Worm (Caenorhabditis elegans) whole organism, early embryonic: ENCODE measurements around the gene vps-26.

ENCODE experiments used
- ceh-36 ChIP-seq: sonication (generic microtip); optimal IDR thresholded peaks from 2 replicates; lab custom pipeline; 2016; ENCODE audit warnings: missing genetic modification characterization, inconsistent platforms, missing compliant biosample characterization
- hnd-1 ChIP-seq: sonication (generic microtip); optimal IDR thresholded peaks from 2 replicates; lab custom pipeline; 2016; ENCODE audit warnings: missing genetic modification characterization, missing compliant biosample characterization
- pes-1 ChIP-seq: fragments of 200-800 bp; sonication (Bioruptor generic); IDR thresholded peaks from 2 replicates; pipeline ENCODE4 v1.3.6; 2022; ENCODE audit warnings: missing genetic modification reagents, missing genetic modification characterization, missing compliant biosample characterization
- sea-1 ChIP-seq: fragments of 200-800 bp; sonication (Bioruptor generic); conservative IDR thresholded peaks from 2 replicates; pipeline ENCODE4 v1.3.6; 2022; ENCODE audit warnings: missing genetic modification characterization, missing compliant biosample characterization

DNA sequence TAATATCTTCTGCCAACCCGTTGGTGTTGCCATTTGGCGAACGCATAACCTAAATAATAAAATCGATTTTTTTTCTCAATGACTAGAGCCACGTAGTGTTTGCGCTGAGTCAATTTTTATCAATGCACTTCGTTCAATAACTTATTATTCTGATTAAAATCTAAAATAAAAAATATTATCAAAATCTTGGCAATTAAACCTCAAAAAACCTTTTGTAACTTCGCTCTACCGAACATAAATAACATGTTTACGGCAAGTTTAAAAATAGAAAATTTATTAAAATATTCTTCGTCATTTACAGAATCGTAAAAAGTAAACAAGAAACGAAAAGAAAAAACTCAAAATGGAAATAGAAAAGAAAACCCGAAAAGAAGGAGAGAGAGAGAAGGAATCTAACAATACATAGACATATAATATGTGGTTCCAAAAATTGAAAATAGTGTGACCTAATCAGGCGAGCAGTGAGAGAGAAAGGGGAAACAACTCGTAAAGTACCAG, 1.6 kb upstream of the vps-26 start, which contains the start of gene pigc-1:
- TF ChIP-seq pes-1 (GFP tag; lab: Robert Waterston, UW) (no peak), hnd-1 (tag; lab: Kevin White, UChicago) (no peak), sea-1 (no peak), ceh-36 (no peak)
